Fruit fly (Drosophila melanogaster): Measurements from ENCODE around the gene klar.

The klar gene

DNA sequence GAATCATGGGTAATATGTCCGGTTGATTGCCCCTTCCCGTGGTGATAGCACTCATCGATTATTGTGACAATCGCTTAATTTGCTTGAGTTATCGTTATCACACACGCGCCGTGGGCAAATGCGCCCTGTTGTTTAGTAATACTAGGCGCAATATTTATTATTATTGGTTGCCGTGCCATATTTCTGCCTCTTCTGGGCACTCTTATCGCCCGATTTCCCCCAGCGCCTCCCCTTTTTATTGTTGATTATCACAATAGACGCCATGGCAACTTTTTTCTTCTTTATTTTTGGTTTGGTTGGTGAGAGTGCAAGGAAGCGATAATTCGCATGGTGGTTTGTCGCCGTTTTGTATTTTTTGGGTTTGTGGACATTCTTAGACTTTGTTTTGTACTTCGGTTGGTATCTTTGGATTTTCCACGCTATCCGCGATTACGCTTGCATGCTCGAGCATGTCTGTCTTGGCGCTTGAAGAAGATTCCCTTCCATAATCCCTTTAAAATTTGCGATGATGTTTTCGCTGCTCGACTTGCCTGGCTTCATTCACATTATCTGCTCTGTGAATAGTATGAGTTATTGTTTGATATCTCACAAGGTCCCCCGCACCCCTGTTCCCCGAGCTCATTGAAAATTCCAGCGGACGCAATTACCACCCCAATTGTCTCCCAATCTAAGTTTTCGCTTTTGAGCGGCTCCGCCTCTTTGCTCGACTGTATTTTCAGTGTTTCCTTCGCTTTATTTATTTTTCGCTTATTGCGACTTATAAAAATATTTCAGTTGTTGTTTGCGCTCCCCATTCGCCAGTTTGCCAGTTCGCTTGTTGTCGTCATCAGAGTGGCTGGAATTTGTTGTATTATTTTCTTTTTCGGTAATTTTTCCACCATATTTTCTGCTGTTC is 8.1 kb upstream of the klar start:
- TF ChIP-seq Pif1B (GFP tag; optimal IDR thresholded peaks at IDR 0.05) (no peak), CG17806 (tag; optimal IDR thresholded peaks at IDR 0.05) (no peak), CG9948 (tag; optimal IDR thresholded peaks at IDR 0.05) (no peak), Ets98B (GFP tag; IDR thresholded peaks at IDR 0.05) (no peak), Pif1A (GFP tag; optimal IDR thresholded peaks at IDR 0.05) (no peak), D1 (tag; optimal IDR thresholded peaks at IDR 0.05) (no peak), CG15710 (tag; optimal IDR thresholded peaks at IDR 0.05) (no peak), CG8159 (tag; optimal IDR thresholded peaks at IDR 0.05) (no peak), EcR (GFP tag; optimal IDR thresholded peaks at IDR 0.05) (peak; percentile 20), Snoo (tag; optimal IDR thresholded peaks at IDR 0.05) (no peak), fd96Ca (GFP tag; IDR thresholded peaks at IDR 0.05) (no peak), gl (tag; optimal IDR thresholded peaks at IDR 0.05) (no peak), CG32121 (GFP tag; IDR thresholded peaks at IDR 0.05) (no peak), CG34367 (tag; optimal IDR thresholded peaks at IDR 0.05) (no peak), CG4496 (GFP tag; IDR thresholded peaks at IDR 0.05) (0 out of 3 replicates have a peak, but pooled peaks have one; percentile 17), CG10348 (GFP tag; IDR thresholded peaks at IDR 0.05) (no peak), CG12605 (GFP tag; IDR thresholded peaks at IDR 0.05) (no peak), rn (GFP tag; IDR thresholded peaks at IDR 0.05) (no peak), CG14655 (GFP tag; optimal IDR thresholded peaks at IDR 0.05) (peak; percentile 6)

DNA sequence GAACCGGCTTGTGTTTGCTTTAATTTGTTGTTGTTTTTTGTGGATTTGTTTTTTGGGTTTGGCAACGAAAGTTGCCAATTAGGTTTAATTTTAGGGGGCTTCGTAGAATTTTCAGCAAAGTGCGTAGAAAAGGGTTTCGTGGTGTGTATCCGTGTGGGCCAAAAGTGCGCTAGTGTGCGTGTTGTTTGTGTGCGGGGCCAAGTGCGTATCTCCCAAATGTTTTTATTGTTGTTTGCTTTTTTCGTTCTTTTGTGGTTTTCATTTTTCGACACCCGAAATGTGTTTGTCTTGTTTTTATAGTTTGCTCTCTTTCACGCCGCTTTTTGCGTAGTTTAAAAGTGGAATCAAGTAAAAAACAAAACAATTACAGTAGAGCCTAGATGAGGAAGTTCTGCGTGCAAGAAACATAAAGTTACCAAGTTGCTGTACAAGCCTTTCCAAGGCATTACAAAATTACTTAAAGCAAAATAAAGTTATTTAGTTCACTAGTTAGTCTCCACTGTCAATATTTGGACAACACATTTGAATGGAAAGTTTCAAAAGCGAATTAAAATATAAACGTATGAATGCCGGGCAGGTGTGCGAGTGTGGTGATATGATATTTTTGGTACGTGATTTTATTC is 6.5 kb upstream of the klar start:
- TF ChIP-seq CG34367 (tag; optimal IDR thresholded peaks at IDR 0.05) (no peak), Snoo (tag; optimal IDR thresholded peaks at IDR 0.05) (peak; percentile 10), Pif1A (GFP tag; optimal IDR thresholded peaks at IDR 0.05) (no peak), fd96Ca (GFP tag; IDR thresholded peaks at IDR 0.05) (peak; percentile 48; the same call in 2 of the 3 replicates), rn (GFP tag; IDR thresholded peaks at IDR 0.05) (no peak), CG17806 (tag; optimal IDR thresholded peaks at IDR 0.05) (no peak), CG4496 (GFP tag; IDR thresholded peaks at IDR 0.05) (0 out of 3 replicates have a peak, but pooled peaks have one; percentile 48), CG15710 (tag; optimal IDR thresholded peaks at IDR 0.05) (no peak), D1 (tag; optimal IDR thresholded peaks at IDR 0.05) (no peak), CG12605 (GFP tag; IDR thresholded peaks at IDR 0.05) (no peak), CG8301 (tag; optimal IDR thresholded peaks at IDR 0.05) (no peak), Ets98B (GFP tag; IDR thresholded peaks at IDR 0.05) (peak; percentile 63), Pif1B (GFP tag; optimal IDR thresholded peaks at IDR 0.05) (no peak), CG14655 (GFP tag; optimal IDR thresholded peaks at IDR 0.05) (no peak), CG10348 (GFP tag; IDR thresholded peaks at IDR 0.05) (no peak), CG13204 (GFP tag; optimal IDR thresholded peaks at IDR 0.05) (no peak), CG32121 (GFP tag; IDR thresholded peaks at IDR 0.05) (peak; percentile 71; the same call in 1 of the 2 replicates), CG8159 (tag; optimal IDR thresholded peaks at IDR 0.05) (no peak), gl (tag; optimal IDR thresholded peaks at IDR 0.05) (no peak)

DNA sequence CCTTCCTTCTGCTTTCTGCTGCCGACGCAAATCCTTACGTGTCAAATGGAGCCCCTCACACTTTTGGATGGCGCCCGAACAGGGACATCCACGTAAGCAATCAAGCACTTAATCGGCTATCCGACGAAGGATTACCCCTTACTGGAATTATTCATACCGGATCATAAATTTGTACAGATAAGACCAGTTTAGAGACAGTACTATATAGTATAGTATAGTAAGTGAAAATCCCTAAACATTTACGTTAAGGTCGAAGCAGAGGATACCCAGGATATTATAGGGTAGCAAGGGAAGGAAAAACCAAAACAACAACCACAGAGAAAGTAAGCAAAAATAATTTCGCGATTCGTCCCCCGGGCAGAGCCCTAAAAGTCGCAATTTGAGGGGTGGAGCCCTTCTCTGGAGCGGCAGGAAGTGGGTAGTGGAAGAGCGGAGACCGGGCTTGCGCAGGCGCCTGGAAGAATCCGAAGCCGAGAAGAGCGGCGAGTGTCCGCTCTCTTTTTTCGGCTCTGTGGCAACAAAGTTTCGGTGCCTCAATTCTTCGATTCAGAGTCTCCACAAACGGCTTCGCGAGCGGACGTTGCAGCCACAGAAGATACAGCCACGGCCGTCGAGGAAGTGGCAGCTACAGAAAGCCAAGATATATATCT is 5.2 kb upstream of the klar start:
- TF ChIP-seq Pif1B (GFP tag; optimal IDR thresholded peaks at IDR 0.05) = peak; percentile 86
- peak; percentile 85 for TF ChIP-seq Snoo (tag; optimal IDR thresholded peaks at IDR 0.05)
- TF ChIP-seq CG8159 (tag; optimal IDR thresholded peaks at IDR 0.05) = peak; percentile 84
- TF ChIP-seq CG17806 (tag; optimal IDR thresholded peaks at IDR 0.05) = peak; percentile 80
- 0 out of 2 replicates have a peak, but pooled peaks have one; percentile 35 for TF ChIP-seq CG12605 (GFP tag; IDR thresholded peaks at IDR 0.05)
- TF ChIP-seq Ets98B (GFP tag; IDR thresholded peaks at IDR 0.05) = peak; percentile 81
- 0 out of 2 replicates have a peak, but pooled peaks have one; percentile 31 for TF ChIP-seq CG10348 (GFP tag; IDR thresholded peaks at IDR 0.05)
- TF ChIP-seq Pif1A (GFP tag; optimal IDR thresholded peaks at IDR 0.05) = peak; percentile 89
- no peak for TF ChIP-seq CG13204 (GFP tag; optimal IDR thresholded peaks at IDR 0.05)
- TF ChIP-seq CG14655 (GFP tag; optimal IDR thresholded peaks at IDR 0.05) = peak; percentile 84
- peak; percentile 77 for TF ChIP-seq CG15710 (tag; optimal IDR thresholded peaks at IDR 0.05)
- peak; percentile 78 for TF ChIP-seq CG9948 (tag; optimal IDR thresholded peaks at IDR 0.05)
- peak; percentile 89 for TF ChIP-seq CG4496 (GFP tag; IDR thresholded peaks at IDR 0.05)
- peak; percentile 76 for TF ChIP-seq fd96Ca (GFP tag; IDR thresholded peaks at IDR 0.05)
- TF ChIP-seq CG32121 (GFP tag; IDR thresholded peaks at IDR 0.05) = peak; percentile 68; the same call in 1 of the 2 replicates
- peak; percentile 74 for TF ChIP-seq CG34367 (tag; optimal IDR thresholded peaks at IDR 0.05)
- TF ChIP-seq CG8301 (tag; optimal IDR thresholded peaks at IDR 0.05) = peak; percentile 74
- TF ChIP-seq EcR (GFP tag; optimal IDR thresholded peaks at IDR 0.05) = peak; percentile 10
- no peak for TF ChIP-seq rn (GFP tag; IDR thresholded peaks at IDR 0.05)
- peak; percentile 64 for TF ChIP-seq gl (tag; optimal IDR thresholded peaks at IDR 0.05)
- no peak for TF ChIP-seq D1 (tag; optimal IDR thresholded peaks at IDR 0.05)

DNA sequence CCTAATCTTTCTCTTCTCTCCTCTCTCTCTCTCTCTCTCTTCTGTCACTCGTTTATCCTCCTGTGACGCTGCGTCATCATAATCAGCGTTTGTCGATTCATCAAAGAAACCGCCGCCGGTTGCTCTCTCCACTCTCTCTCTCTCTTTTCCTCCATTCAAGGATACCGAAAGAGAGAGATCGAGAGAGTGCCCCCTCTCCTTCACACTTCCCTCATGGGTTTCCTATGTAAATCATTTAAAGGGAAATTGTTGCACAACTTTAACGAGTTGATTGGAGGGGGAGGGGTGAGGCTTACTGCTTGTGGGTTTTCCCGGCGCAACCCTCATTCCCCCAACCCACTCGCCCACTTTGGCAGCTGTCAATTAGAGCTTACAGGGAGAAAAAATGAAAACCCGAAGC is 3.8 kb upstream of the klar start:
- TF ChIP-seq CG32121 (GFP tag; IDR thresholded peaks at IDR 0.05) (no peak), CG13204 (GFP tag; optimal IDR thresholded peaks at IDR 0.05) (peak; percentile 6)

Data from whole organism, pupa.